Fruit fly (Drosophila melanogaster): Measurements from ENCODE around the gene beta-PheRS.

The beta-PheRS gene

DNA sequence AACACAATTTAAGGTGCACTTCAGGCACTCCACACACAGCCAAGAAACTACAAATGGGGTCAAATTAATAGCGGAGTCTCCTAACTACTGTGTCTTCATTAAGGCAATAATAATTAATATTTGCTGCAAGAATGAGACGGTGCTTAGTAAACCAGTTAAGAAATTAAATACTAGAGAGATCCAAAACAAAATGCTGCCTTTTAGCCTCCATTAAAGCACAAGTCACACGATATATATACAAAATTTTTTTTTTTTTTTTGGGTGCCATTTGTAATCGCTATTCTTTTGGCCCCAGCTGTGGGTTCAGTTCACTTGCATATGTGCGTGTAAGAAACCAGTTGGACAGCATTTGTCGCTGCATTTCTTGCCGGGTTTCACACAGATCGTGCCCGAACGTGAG lies 49.1 kb downstream of the beta-PheRS start (continued):
- TF ChIP-seq sc (optimal IDR thresholded peaks at IDR 0.05) (no peak), sc (GFP tag; optimal IDR thresholded peaks at IDR 0.05) (no peak), ems (GFP tag; optimal IDR thresholded peaks at IDR 0.05) (no peak), Hand (GFP tag; optimal IDR thresholded peaks at IDR 0.05) (no peak), H15 (GFP tag; IDR thresholded peaks at IDR 0.05) (no peak), Dfd (GFP tag; optimal IDR thresholded peaks at IDR 0.05) (no peak), CG2199 (GFP tag; IDR thresholded peaks at IDR 0.05) (no peak), CG13424 (tag; optimal IDR thresholded peaks at IDR 0.05) (peak; percentile 43), CG10321 (GFP tag; IDR thresholded peaks at IDR 0.05) (no peak), CG6654 (GFP tag; optimal IDR thresholded peaks at IDR 0.05) (no peak), sim (GFP tag; IDR thresholded peaks at IDR 0.05) (no peak), HHEX (GFP tag; optimal IDR thresholded peaks at IDR 0.05) (no peak), CG12071 (GFP tag; optimal IDR thresholded peaks at IDR 0.05) (no peak), CG10209 (GFP tag; optimal IDR thresholded peaks at IDR 0.05) (peak; percentile 4), Chrac-16 (GFP tag; optimal IDR thresholded peaks at IDR 0.05) (no peak), HLH4C (GFP tag; IDR thresholded peaks at IDR 0.05; ENCODE audit: partially characterized antibody) (no peak), Dll (GFP tag; IDR thresholded peaks at IDR 0.05; ENCODE audit: partially characterized antibody) (no peak), CoRest (tag; optimal IDR thresholded peaks at IDR 0.05) (no peak), gsb-n (tag; optimal IDR thresholded peaks at IDR 0.05) (no peak), CG15601 (tag; optimal IDR thresholded peaks at IDR 0.05) (peak; percentile 12), CkIIα-i1 (GFP tag; IDR thresholded peaks at IDR 0.05) (no peak), gsb (GFP tag; IDR thresholded peaks at IDR 0.05) (no peak), CG10267 (tag; optimal IDR thresholded peaks at IDR 0.05) (no peak), Atf3 (GFP tag; optimal IDR thresholded peaks at IDR 0.05) (no peak), CG8281 (tag; optimal IDR thresholded peaks at IDR 0.05) (no peak), Dbx (GFP tag; IDR thresholded peaks at IDR 0.05) (no peak), BEAF-32 (GFP tag; optimal IDR thresholded peaks at IDR 0.05) (no peak), p53 (GFP tag; optimal IDR thresholded peaks at IDR 0.05) (no peak), YL-1 (GFP tag; optimal IDR thresholded peaks at IDR 0.05) (no peak), CG11504 (tag; optimal IDR thresholded peaks at IDR 0.05) (no peak), zen2 (GFP tag; IDR thresholded peaks at IDR 0.05; ENCODE audit: partially characterized antibody) (no peak), otp (GFP tag; IDR thresholded peaks at IDR 0.05) (no peak), salm (tag; optimal IDR thresholded peaks at IDR 0.05) (no peak), Sox100B (GFP tag; optimal IDR thresholded peaks at IDR 0.05) (peak; percentile 50), CG10366 (GFP tag; IDR thresholded peaks at IDR 0.05) (no peak), CG1832 (GFP tag; optimal IDR thresholded peaks at IDR 0.05) (no peak), CG30020 (tag; optimal IDR thresholded peaks at IDR 0.05) (no peak), Dad (GFP tag; optimal IDR thresholded peaks at IDR 0.05) (no peak), hb (GFP tag; IDR thresholded peaks at IDR 0.05; ENCODE audit: partially characterized antibody) (no peak), B-H2 (GFP tag; optimal IDR thresholded peaks at IDR 0.05) (no peak), CG12659 (GFP tag; optimal IDR thresholded peaks at IDR 0.05) (no peak), CG3995 (GFP tag; optimal IDR thresholded peaks at IDR 0.05) (no peak), tap (tag; optimal IDR thresholded peaks at IDR 0.05) (no peak), CG17361 (GFP tag; IDR thresholded peaks at IDR 0.05) (no peak), CG31224 (GFP tag; IDR thresholded peaks at IDR 0.05) (no peak), CG10565 (GFP tag; optimal IDR thresholded peaks at IDR 0.05) (no peak), HLH54F (GFP tag; optimal IDR thresholded peaks at IDR 0.05) (no peak), CG2678 (tag; optimal IDR thresholded peaks at IDR 0.05) (peak; percentile 45), CG34224 (GFP tag; IDR thresholded peaks at IDR 0.05; ENCODE audit: partially characterized antibody) (no peak), CG2712 (tag; optimal IDR thresholded peaks at IDR 0.05) (peak; percentile 47), slou (GFP tag; optimal IDR thresholded peaks at IDR 0.05) (no peak), CG7745 (tag; optimal IDR thresholded peaks at IDR 0.05) (no peak)

All from whole organism, embryonic.